Worm (Caenorhabditis elegans): ENCODE results near the gene F45F2.10.

DNA sequence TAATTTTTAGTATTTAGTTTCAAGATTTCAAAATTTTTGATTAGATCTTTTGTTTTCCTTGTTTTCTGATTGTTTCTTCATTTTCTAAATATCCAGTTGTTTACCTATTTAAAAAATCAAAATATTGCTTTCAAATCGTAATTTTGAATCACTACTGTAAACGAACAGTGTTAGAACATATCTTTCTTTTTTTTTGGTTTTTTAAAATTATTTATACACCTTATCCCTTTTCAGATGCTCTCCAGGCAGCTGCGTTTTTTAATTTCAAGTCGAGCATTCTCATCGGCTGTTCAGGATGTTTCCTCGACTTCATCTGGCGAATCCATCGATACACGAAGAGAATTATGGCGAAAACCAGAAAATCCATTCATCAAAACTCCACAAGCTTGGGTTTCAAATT lies 51.6 kb downstream of the F45F2.10 start, which contains the start of gene mrpl-4:
- TF ChIP-seq ztf-11 (tag; optimal IDR thresholded peaks at IDR 0.05), result no peak
- TF ChIP-seq nhr-77 (tag; optimal IDR thresholded peaks at IDR 0.05), result no peak
- no peak for TF ChIP-seq C04F5.9 (tag; optimal IDR thresholded peaks at IDR 0.05)
- TF ChIP-seq jun-1 (tag; optimal IDR thresholded peaks at IDR 0.05), result no peak

All from whole organism, L1 larva.